Worm (Caenorhabditis elegans): ENCODE measurements around the gene B0336.13.

DNA sequence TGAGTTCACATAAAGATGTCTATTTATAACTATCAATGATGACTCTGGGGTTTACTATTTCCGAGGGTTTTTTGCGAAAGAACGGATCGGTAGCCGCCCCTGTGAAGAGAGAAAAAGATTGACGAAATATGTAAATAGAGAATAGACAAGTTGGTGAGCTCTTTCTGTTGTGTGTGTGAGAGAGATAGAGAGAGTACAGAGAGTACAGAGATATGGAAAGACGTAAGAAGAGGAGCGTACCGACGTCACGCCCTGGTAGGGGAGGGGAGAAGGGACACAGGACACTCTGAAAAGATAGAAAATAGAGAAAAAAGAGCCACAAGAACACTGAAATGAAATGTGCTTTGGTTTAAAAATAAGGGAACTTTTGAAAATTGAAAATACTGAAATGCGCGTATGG is 5.6 kb upstream of the B0336.13 start:
- TF ChIP-seq ztf-23 (GFP tag; IDR thresholded peaks at IDR 0.05) = no peak
- no peak for TF ChIP-seq klf-2 (GFP tag; conservative IDR thresholded peaks at IDR 0.05)
- TF ChIP-seq cog-1 (tag; optimal IDR thresholded peaks at IDR 0.05) = no peak
- no peak for TF ChIP-seq ztf-29 (GFP tag; IDR thresholded peaks at IDR 0.05)
